Fruit fly (Drosophila melanogaster) whole organism, embryonic: ENCODE results near the gene CG43954.
A peak's percentile ranks its signal among the peaks of the same experiment; 100 is the strongest.

Experiments used
- ATbp ChIP-seq: fragments of 200-800 bp; sonication (Bioruptor generic); optimal IDR thresholded peaks from 2 replicates; lab custom pipeline; 2017; ENCODE audit warnings: missing biosample characterization, mild to moderate bottlenecking, missing genetic modification characterization, missing genetic modification reagents
- CG12391 ChIP-seq: fragments of 200-800 bp; sonication (Bioruptor generic); optimal IDR thresholded peaks from 3 replicates; lab custom pipeline; 2018; ENCODE audit warnings: missing biosample characterization, mild to moderate bottlenecking, missing genetic modification characterization, moderate library complexity
- CG12942 ChIP-seq: fragments of 200-800 bp; sonication (Bioruptor generic); optimal IDR thresholded peaks from 3 replicates; lab custom pipeline; 2016; ENCODE audit warnings: missing biosample characterization, missing genetic modification characterization
- CG15601 ChIP-seq: fragments of 200-800 bp; sonication (Bioruptor generic); optimal IDR thresholded peaks from 3 replicates; lab custom pipeline; 2019; ENCODE audit warnings: missing biosample characterization, mild to moderate bottlenecking, missing genetic modification characterization, moderate library complexity
- CG1602 ChIP-seq: fragments of 200-800 bp; sonication (Bioruptor generic); optimal IDR thresholded peaks from 3 replicates; lab custom pipeline; 2016; ENCODE audit warnings: missing biosample characterization, missing genetic modification characterization
- CG17359 ChIP-seq: fragments of 200-800 bp; sonication (Bioruptor generic); optimal IDR thresholded peaks from 3 replicates; lab custom pipeline; 2018; ENCODE audit warnings: missing biosample characterization, mild to moderate bottlenecking, missing genetic modification characterization, moderate library complexity
- CG17361 ChIP-seq: fragments of 200-800 bp; sonication (Bioruptor generic); IDR thresholded peaks from 3 replicates; pipeline ENCODE4 v1.3.6; 2022; ENCODE audit warnings: missing biosample characterization, missing genetic modification characterization
- CG18262 ChIP-seq: fragments of 200-800 bp; optimal IDR thresholded peaks from 3 replicates; lab custom pipeline; 2019; ENCODE audit warnings: missing biosample characterization, mild to moderate bottlenecking, missing genetic modification characterization, moderate library complexity
- CG2678 ChIP-seq: fragments of 200-800 bp; sonication (Bioruptor generic); optimal IDR thresholded peaks from 3 replicates; lab custom pipeline; 2019; ENCODE audit warnings: missing biosample characterization, mild to moderate bottlenecking, missing genetic modification characterization, moderate library complexity
- CG2712 ChIP-seq: fragments of 200-800 bp; optimal IDR thresholded peaks from 3 replicates; lab custom pipeline; 2019; ENCODE audit warnings: missing biosample characterization, mild to moderate bottlenecking, missing genetic modification characterization, moderate library complexity
- CG33557 ChIP-seq: fragments of 200-800 bp; sonication (Bioruptor generic); optimal IDR thresholded peaks from 2 replicates; lab custom pipeline; 2019; ENCODE audit warnings: missing biosample characterization, mild to moderate bottlenecking, missing genetic modification characterization, moderate library complexity
- CG3726 ChIP-seq: fragments of 200-800 bp; sonication (Bioruptor generic); IDR thresholded peaks from 3 replicates; pipeline ENCODE4, ENCODE4 v1.3.6; 2022; ENCODE audit warnings: missing biosample characterization, missing genetic modification characterization
- CG7357 ChIP-seq: fragments of 200-800 bp; sonication (Bioruptor generic); IDR thresholded peaks from 3 replicates; pipeline ENCODE4 v1.3.6; 2022; ENCODE audit warnings: missing biosample characterization, missing genetic modification characterization
- CG7556 ChIP-seq: fragments of 200-800 bp; sonication (Bioruptor generic); optimal IDR thresholded peaks from 2 replicates; lab custom pipeline; 2017; ENCODE audit warnings: missing biosample characterization, mild to moderate bottlenecking, missing genetic modification characterization
- CG7963 ChIP-seq: fragments of 200-800 bp; sonication (Bioruptor generic); IDR thresholded peaks from 3 replicates; pipeline ENCODE4 v1.3.6; 2022; ENCODE audit warnings: missing biosample characterization, missing genetic modification characterization; ENCODE audit not compliant: partially characterized antibody
- CG8924 ChIP-seq: fragments of 200-800 bp; optimal IDR thresholded peaks from 3 replicates; lab custom pipeline; 2019; ENCODE audit warnings: missing biosample characterization, mild to moderate bottlenecking, missing genetic modification characterization, moderate library complexity
- CG9437 ChIP-seq: fragments of 200-800 bp; sonication (Bioruptor generic); optimal IDR thresholded peaks from 2 replicates; lab custom pipeline; 2018; ENCODE audit warnings: missing biosample characterization, mild to moderate bottlenecking, missing genetic modification characterization
- Chrac-16 ChIP-seq: fragments of 200-800 bp; sonication (Bioruptor generic); optimal IDR thresholded peaks from 3 replicates; lab custom pipeline; 2016; ENCODE audit warnings: missing biosample characterization, missing genetic modification characterization
- D ChIP-seq, 2 experiments: fragments of 200-800 bp in 1 of 2; fragments of >200 bp in 1 of 2; sonication (Bioruptor generic) in 1 of 2; optimal IDR thresholded peaks; 2 replicates in 1 of 2; 3 replicates in 1 of 2; lab custom pipeline; 2017; ENCODE audit warnings: mild to moderate bottlenecking in 1 of 2, missing biosample characterization in 1 of 2, missing genetic modification characterization in 1 of 2, missing genetic modification reagents in 1 of 2
- D19A ChIP-seq: fragments of 200-800 bp; optimal IDR thresholded peaks from 3 replicates; lab custom pipeline; 2019; ENCODE audit warnings: missing biosample characterization, mild to moderate bottlenecking, missing genetic modification characterization, moderate library complexity
- Dek ChIP-seq: fragments of 200-800 bp; sonication (Bioruptor generic); optimal IDR thresholded peaks from 3 replicates; lab custom pipeline; 2019; ENCODE audit warnings: missing biosample characterization, mild to moderate bottlenecking, missing genetic modification characterization, moderate library complexity
- Gug ChIP-seq: fragments of 200-800 bp; sonication (Bioruptor generic); IDR thresholded peaks from 4 replicates; pipeline ENCODE4 v1.3.6; 2022; ENCODE audit warnings: missing biosample characterization, missing genetic modification characterization
- Hand ChIP-seq: fragments of 200-800 bp; sonication (Bioruptor generic); optimal IDR thresholded peaks from 2 replicates; lab custom pipeline; 2017; ENCODE audit warnings: mild to moderate bottlenecking, missing biosample characterization, missing genetic modification reagents, missing genetic modification characterization
- Nf-YC ChIP-seq: fragments of 200-800 bp; optimal IDR thresholded peaks from 3 replicates; lab custom pipeline; 2019; ENCODE audit warnings: missing biosample characterization, mild to moderate bottlenecking, missing genetic modification characterization, moderate library complexity
- Sox100B ChIP-seq: fragments of 200-800 bp; sonication (Bioruptor generic); optimal IDR thresholded peaks from 3 replicates; lab custom pipeline; 2018; ENCODE audit warnings: missing biosample characterization, mild to moderate bottlenecking, missing genetic modification characterization
- Ssrp ChIP-seq: fragments of 200-800 bp; sonication (Bioruptor generic); optimal IDR thresholded peaks from 2 replicates; lab custom pipeline; 2018; ENCODE audit warnings: missing biosample characterization, mild to moderate bottlenecking, missing genetic modification characterization, moderate library complexity
- ap ChIP-seq: fragments of 200-800 bp; sonication (Bioruptor generic); IDR thresholded peaks from 2 replicates; pipeline ENCODE4 v1.3.6; 2022; ENCODE audit warnings: missing biosample characterization, missing genetic modification characterization
- bsh ChIP-seq, 2 experiments: fragments of 200-800 bp; sonication (Bioruptor generic); optimal IDR thresholded peaks; 2 replicates each; lab custom pipeline; 2017 to 2018; ENCODE audit warnings: mild to moderate bottlenecking in 2 of 2, missing biosample characterization in 2 of 2, missing genetic modification characterization in 2 of 2, moderate library complexity in 1 of 2
- dmrt11E ChIP-seq: fragments of 200-800 bp; sonication (Bioruptor generic); optimal IDR thresholded peaks from 3 replicates; lab custom pipeline; 2018; ENCODE audit warnings: missing biosample characterization, mild to moderate bottlenecking, missing genetic modification characterization, moderate library complexity
- gce ChIP-seq: fragments of 200-800 bp; sonication (Bioruptor generic); IDR thresholded peaks from 3 replicates; pipeline ENCODE4 v1.3.6; 2022; ENCODE audit warnings: missing biosample characterization, missing genetic modification characterization
- gem ChIP-seq: fragments of 200-800 bp; sonication (Bioruptor generic); optimal IDR thresholded peaks from 2 replicates; lab custom pipeline; 2019; ENCODE audit warnings: missing biosample characterization, mild to moderate bottlenecking, missing genetic modification characterization, moderate library complexity
- jumu ChIP-seq: fragments of 200-800 bp; sonication (Bioruptor generic); optimal IDR thresholded peaks from 3 replicates; lab custom pipeline; 2016; ENCODE audit warnings: missing biosample characterization, missing genetic modification characterization
- kni ChIP-seq: fragments of 200-800 bp; sonication (Bioruptor generic); optimal IDR thresholded peaks from 3 replicates; lab custom pipeline; 2017; ENCODE audit warnings: mild to moderate bottlenecking, missing biosample characterization, missing genetic modification reagents, missing genetic modification characterization
- lmd ChIP-seq: fragments of 200-800 bp; sonication (Bioruptor generic); IDR thresholded peaks from 2 replicates; pipeline ENCODE4 v1.3.6; 2022; ENCODE audit warnings: missing biosample characterization, missing genetic modification characterization
- maf-S ChIP-seq: fragments of 200-800 bp; sonication (Bioruptor generic); optimal IDR thresholded peaks from 2 replicates; lab custom pipeline; 2016; ENCODE audit warnings: missing biosample characterization, missing genetic modification characterization
- org-1 ChIP-seq: fragments of 200-800 bp; sonication (Bioruptor generic); optimal IDR thresholded peaks from 2 replicates; lab custom pipeline; 2017; ENCODE audit warnings: missing biosample characterization, missing genetic modification characterization
- pros ChIP-seq: fragments of 200-800 bp; sonication (Bioruptor generic); optimal IDR thresholded peaks from 3 replicates; lab custom pipeline; 2019; ENCODE audit warnings: missing biosample characterization, mild to moderate bottlenecking, missing genetic modification characterization, moderate library complexity
- row ChIP-seq: fragments of 200-800 bp; sonication (Bioruptor generic); IDR thresholded peaks from 3 replicates; pipeline ENCODE4 v1.3.6; 2022; ENCODE audit warnings: missing biosample characterization, missing genetic modification characterization
- sens ChIP-seq: fragments of 200-800 bp; sonication (Bioruptor generic); peaks from one replicate; lab custom pipeline; 2016; ENCODE audit warnings: missing biosample characterization, missing genetic modification characterization
- sens-2 ChIP-seq: fragments of 200-800 bp; sonication (Bioruptor generic); IDR thresholded peaks from 2 replicates; pipeline ENCODE4 v1.3.6; 2022; ENCODE audit warnings: missing biosample characterization, missing genetic modification characterization
- seq ChIP-seq: fragments of 200-800 bp; sonication (Bioruptor generic); IDR thresholded peaks from 2 replicates; pipeline ENCODE4 v1.3.6; 2022; ENCODE audit warnings: missing biosample characterization, missing genetic modification characterization
- sqz ChIP-seq: fragments of 200-800 bp; sonication (Bioruptor generic); optimal IDR thresholded peaks from 3 replicates; lab custom pipeline; 2018; ENCODE audit warnings: missing biosample characterization, mild to moderate bottlenecking, missing genetic modification characterization
- sug ChIP-seq: fragments of 200-800 bp; optimal IDR thresholded peaks from 2 replicates; lab custom pipeline; 2019; ENCODE audit warnings: missing biosample characterization, mild to moderate bottlenecking, missing genetic modification characterization, moderate library complexity
- tup ChIP-seq: fragments of 200-800 bp; sonication (Bioruptor generic); optimal IDR thresholded peaks from 2 replicates; lab custom pipeline; 2016; ENCODE audit warnings: missing biosample characterization, mild to moderate bottlenecking, missing genetic modification characterization, moderate library complexity
- zfh2 ChIP-seq: fragments of 200-800 bp; sonication (Bioruptor generic); optimal IDR thresholded peaks from 2 replicates; lab custom pipeline; 2016; ENCODE audit warnings: missing biosample characterization, missing genetic modification characterization

The CG43954 gene

dm6 chr3L:16746586-16747383, 35.3 kb upstream of the CG43954 start (continued):
- no peak for TF ChIP-seq row (GFP tag; lab: Robert Waterston, UW)
- no peak for TF ChIP-seq sqz (GFP tag; lab: Kevin White, UChicago)
- peak; percentile 59 for TF ChIP-seq pros
- no peak for TF ChIP-seq jumu (GFP tag; lab: Kevin White, UChicago)
- TF ChIP-seq zfh2: no peak
- peak; percentile 30 for TF ChIP-seq Sox100B (GFP tag; lab: Kevin White, UChicago)
- TF ChIP-seq sens: no peak
- TF ChIP-seq CG7556: peak; percentile 2
- TF ChIP-seq sens-2: no peak
- no peak for TF ChIP-seq ap (GFP tag; lab: Robert Waterston, UW)
- no peak for TF ChIP-seq gce (GFP tag; lab: Robert Waterston, UW)
- peak; percentile 54 for TF ChIP-seq CG2678 (tag; lab: Kevin White, UChicago)
- no peak for TF ChIP-seq org-1 (GFP tag; lab: Kevin White, UChicago)
- no peak for TF ChIP-seq kni (GFP tag; lab: Kevin White, UChicago)
- peak in 1 of 2 experiments; percentile 10 for TF ChIP-seq bsh (GFP tag; optimal IDR thresholded peaks at IDR 0.05; lab: Kevin White, UChicago)
- no peak for TF ChIP-seq maf-S (GFP tag; lab: Kevin White, UChicago)
- no peak for TF ChIP-seq CG12942 (GFP tag; lab: Kevin White, UChicago)
- no peak for TF ChIP-seq CG3726 (GFP tag; lab: Robert Waterston, UW)
- TF ChIP-seq lmd (GFP tag; lab: Robert Waterston, UW): no peak
- TF ChIP-seq CG17359 (tag; lab: Kevin White, UChicago): peak; percentile 38
- TF ChIP-seq Gug (GFP tag; lab: Robert Waterston, UW): no peak
- TF ChIP-seq Dek: no peak
- peak; percentile 10 for TF ChIP-seq Ssrp (tag; lab: Kevin White, UChicago)
- TF ChIP-seq CG18262: peak; percentile 49
- no peak for TF ChIP-seq D (optimal IDR thresholded peaks at IDR 0.05; lab: Kevin White, UChicago)
- peak; percentile 29 for TF ChIP-seq D (GFP tag; optimal IDR thresholded peaks at IDR 0.05; lab: Kevin White, UChicago)
- peak; percentile 37 for TF ChIP-seq CG2712 (tag; lab: Kevin White, UChicago)
- peak; percentile 24 for TF ChIP-seq dmrt11E (tag; lab: Kevin White, UChicago)
- no peak for TF ChIP-seq Hand (GFP tag; lab: Kevin White, UChicago)
- no peak for TF ChIP-seq CG7963 (GFP tag; lab: Robert Waterston, UW)
- TF ChIP-seq CG1602 (GFP tag; lab: Kevin White, UChicago): no peak
- no peak for TF ChIP-seq CG7357
- peak; percentile 37 for TF ChIP-seq CG8924
- no peak for TF ChIP-seq Chrac-16
- peak; percentile 29 for TF ChIP-seq gem (tag; lab: Kevin White, UChicago)
- TF ChIP-seq CG15601 (tag; lab: Kevin White, UChicago): peak; percentile 2
- TF ChIP-seq tup (GFP tag; lab: Kevin White, UChicago): no peak
- peak; percentile 32; the same call in 1 of the 2 replicates for TF ChIP-seq seq
- TF ChIP-seq Nf-YC (tag; lab: Kevin White, UChicago): no peak
- peak; percentile 31; the same call in 2 of the 3 replicates for TF ChIP-seq CG17361 (GFP tag; lab: Robert Waterston, UW)
- TF ChIP-seq CG12391 (tag; lab: Kevin White, UChicago): peak; percentile 7
- TF ChIP-seq sug: no peak
- no peak for TF ChIP-seq CG33557
- TF ChIP-seq CG9437 (GFP tag; lab: Kevin White, UChicago): no peak
- TF ChIP-seq ATbp (GFP tag; lab: Kevin White, UChicago): peak; percentile 17
- peak; percentile 6 for TF ChIP-seq D19A
- TF ChIP-seq, all 482 proteins: peak for 32
